Worm (Caenorhabditis elegans): ENCODE data around the gene sysm-1.

DNA sequence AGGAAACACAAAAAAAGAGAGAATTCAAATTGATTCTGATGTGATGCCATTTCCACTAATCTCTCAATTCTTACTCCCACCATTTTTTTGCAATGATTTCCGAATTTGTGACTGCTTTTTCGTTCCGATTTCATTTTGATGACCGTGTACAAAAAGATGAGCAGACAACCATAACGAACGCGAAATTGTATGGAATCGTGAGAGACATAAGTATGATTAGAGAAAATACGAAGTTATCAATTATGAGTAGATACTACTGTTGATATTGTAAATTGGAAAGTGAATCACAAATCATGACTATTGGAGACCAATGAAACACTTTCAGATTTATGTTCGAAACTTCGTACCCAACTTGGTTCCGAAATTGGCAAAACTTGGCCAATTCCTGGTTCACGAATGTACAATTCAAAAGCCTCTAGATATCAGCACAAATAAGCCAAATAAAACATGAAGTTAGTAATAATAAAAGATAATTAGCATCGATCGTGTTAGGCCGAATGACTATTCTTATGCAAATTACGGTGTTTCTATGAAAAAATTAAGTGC, 28.6 kb upstream of the sysm-1 start:
- no peak for TF ChIP-seq nhr-10 (tag; optimal IDR thresholded peaks at IDR 0.05)
- TF ChIP-seq zfp-2 (tag; optimal IDR thresholded peaks at IDR 0.05): no peak
- no peak for TF ChIP-seq Y48G9A.11 (GFP tag; IDR thresholded peaks at IDR 0.05)
